Fruit fly (Drosophila melanogaster): ENCODE results near the gene CG43349.

The CG43349 gene

DNA sequence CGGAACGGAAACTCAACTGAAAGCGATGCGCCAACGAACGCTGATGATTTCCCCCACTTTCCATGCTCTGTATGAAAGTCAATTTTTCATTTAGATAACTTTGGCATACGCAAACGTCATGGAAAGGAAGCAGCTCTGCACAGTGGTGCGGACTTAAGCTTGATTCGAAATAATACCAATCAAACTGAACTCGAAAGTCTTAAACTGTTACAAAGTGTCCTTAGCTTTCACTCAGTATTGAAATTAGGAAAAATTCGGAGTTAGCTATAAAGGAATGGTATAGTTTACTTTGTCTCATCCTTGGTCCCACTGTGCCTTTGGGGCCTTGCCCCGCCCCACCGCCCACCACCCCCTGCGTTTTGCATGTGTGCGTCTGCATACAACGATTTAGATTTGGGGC lies 7.4 kb downstream of the CG43349 start (continued):
- TF ChIP-seq CG8388 (GFP tag; optimal IDR thresholded peaks at IDR 0.05) = no peak
- peak; percentile 15 for TF ChIP-seq nau (GFP tag; optimal IDR thresholded peaks at IDR 0.05)
- peak; percentile 63 for TF ChIP-seq CG17385 (GFP tag; optimal IDR thresholded peaks at IDR 0.05)
- TF ChIP-seq Hand (GFP tag; optimal IDR thresholded peaks at IDR 0.05) = peak; percentile 81
- no peak for TF ChIP-seq Lhr (GFP tag; optimal IDR thresholded peaks at IDR 0.05)
- peak; percentile 51 for TF ChIP-seq onecut (GFP tag; IDR thresholded peaks at IDR 0.05)
- TF ChIP-seq CG10959 (GFP tag; IDR thresholded peaks at IDR 0.05) = 0 out of 2 replicates have a peak, but pooled peaks have one; percentile 36
- TF ChIP-seq gt (GFP tag; IDR thresholded peaks at IDR 0.05) = no peak
- 0 out of 2 replicates have a peak, but pooled peaks have one; percentile 28 for TF ChIP-seq dimm (GFP tag; IDR thresholded peaks at IDR 0.05)
- peak; percentile 24 for TF ChIP-seq odd (GFP tag; optimal IDR thresholded peaks at IDR 0.05)
- TF ChIP-seq wdn (GFP tag; IDR thresholded peaks at IDR 0.05) = peak; percentile 62
- TF ChIP-seq pita (GFP tag; optimal IDR thresholded peaks at IDR 0.05) = no peak
- peak; percentile 9; the same call in 1 of the 2 replicates for TF ChIP-seq Poxn (GFP tag; IDR thresholded peaks at IDR 0.05)
- no peak for TF ChIP-seq disco-r (GFP tag; optimal IDR thresholded peaks at IDR 0.05)
- TF ChIP-seq ssp (GFP tag; IDR thresholded peaks at IDR 0.05) = peak; percentile 37; the same call in 1 of the 2 replicates
- no peak for TF ChIP-seq tna (GFP tag; IDR thresholded peaks at IDR 0.05; ENCODE audit: partially characterized antibody)
- TF ChIP-seq gfzf (GFP tag; optimal IDR thresholded peaks at IDR 0.05) = no peak
- peak; percentile 47 for TF ChIP-seq CG8924 (tag; optimal IDR thresholded peaks at IDR 0.05)
- no peak for TF ChIP-seq CG6813 (GFP tag; optimal IDR thresholded peaks at IDR 0.05)
- no peak for TF ChIP-seq TFAM (GFP tag; optimal IDR thresholded peaks at IDR 0.05)
- no peak for TF ChIP-seq cas (GFP tag; IDR thresholded peaks at IDR 0.05)
- no peak for TF ChIP-seq cg (GFP tag; optimal IDR thresholded peaks at IDR 0.05)
- no peak for TF ChIP-seq CG9797 (GFP tag; optimal IDR thresholded peaks at IDR 0.05)
- TF ChIP-seq CG12071 (GFP tag; optimal IDR thresholded peaks at IDR 0.05) = peak; percentile 16
- peak; percentile 72 for TF ChIP-seq CG14441 (GFP tag; IDR thresholded peaks at IDR 0.05)
- TF ChIP-seq CG1603 (tag; optimal IDR thresholded peaks at IDR 0.05) = peak; percentile 73
- TF ChIP-seq CG10565 (GFP tag; optimal IDR thresholded peaks at IDR 0.05) = no peak
- TF ChIP-seq crp (GFP tag; optimal IDR thresholded peaks at IDR 0.05) = no peak
- no peak for TF ChIP-seq CG9876 (GFP tag; optimal IDR thresholded peaks at IDR 0.05)
- TF ChIP-seq Sox100B (GFP tag; optimal IDR thresholded peaks at IDR 0.05) = peak; percentile 33
- no peak for TF ChIP-seq CG10431 (GFP tag; optimal IDR thresholded peaks at IDR 0.05)
- TF ChIP-seq CG8944 (GFP tag; optimal IDR thresholded peaks at IDR 0.05) = peak; percentile 27
- peak; percentile 41; the same call in 1 of the 2 replicates for TF ChIP-seq toy (GFP tag; IDR thresholded peaks at IDR 0.05)
- no peak for TF ChIP-seq ham (GFP tag; IDR thresholded peaks at IDR 0.05)
- no peak for TF ChIP-seq repo (GFP tag; optimal IDR thresholded peaks at IDR 0.05)
- TF ChIP-seq CG6765 (GFP tag; optimal IDR thresholded peaks at IDR 0.05) = no peak
- no peak for TF ChIP-seq pfk (GFP tag; optimal IDR thresholded peaks at IDR 0.05)
- TF ChIP-seq peb (GFP tag; IDR thresholded peaks at IDR 0.05) = no peak
- no peak for TF ChIP-seq Eip74EF (GFP tag; optimal IDR thresholded peaks at IDR 0.05)
- TF ChIP-seq hbn (GFP tag; IDR thresholded peaks at IDR 0.05; ENCODE audit: partially characterized antibody) = no peak
- peak; percentile 12 for TF ChIP-seq pho (GFP tag; optimal IDR thresholded peaks at IDR 0.05)
- TF ChIP-seq Sox102F (GFP tag; optimal IDR thresholded peaks at IDR 0.05) = peak; percentile 66
- peak; percentile 23; the same call in 1 of the 2 replicates for TF ChIP-seq Doc2 (GFP tag; IDR thresholded peaks at IDR 0.05)
- 0 out of 2 replicates have a peak, but pooled peaks have one; percentile 40 for TF ChIP-seq rib (GFP tag; IDR thresholded peaks at IDR 0.05)
- peak; percentile 57; the same call in 1 of the 3 replicates for TF ChIP-seq CG2889 (GFP tag; IDR thresholded peaks at IDR 0.05)
- no peak for TF ChIP-seq wek (GFP tag; optimal IDR thresholded peaks at IDR 0.05)
- no peak for TF ChIP-seq corto (GFP tag; optimal IDR thresholded peaks at IDR 0.05)
- peak; percentile 55 for TF ChIP-seq sisA (GFP tag; IDR thresholded peaks at IDR 0.05)
- no peak for TF ChIP-seq CG15073 (GFP tag; optimal IDR thresholded peaks at IDR 0.05)
- no peak for TF ChIP-seq CG6791 (GFP tag; IDR thresholded peaks at IDR 0.05; ENCODE audit: partially characterized antibody)

Data from whole organism, embryonic.